Worm (Caenorhabditis elegans) whole organism, L4/young adult: ENCODE data around the gene T23D5.8.

ENCODE experiments used
- W03F9.2 ChIP-seq: fragments of 150-350 bp; optimal IDR thresholded peaks from 2 replicates; lab custom pipeline; 2014; ENCODE audit warnings: missing biosample characterization, missing genetic modification characterization
- dao-5 ChIP-seq: sonication (generic microtip); optimal IDR thresholded peaks from 2 replicates; lab custom pipeline; 2016; ENCODE audit warnings: missing genotype, missing genetic modification characterization, moderate library complexity, missing compliant biosample characterization

DNA sequence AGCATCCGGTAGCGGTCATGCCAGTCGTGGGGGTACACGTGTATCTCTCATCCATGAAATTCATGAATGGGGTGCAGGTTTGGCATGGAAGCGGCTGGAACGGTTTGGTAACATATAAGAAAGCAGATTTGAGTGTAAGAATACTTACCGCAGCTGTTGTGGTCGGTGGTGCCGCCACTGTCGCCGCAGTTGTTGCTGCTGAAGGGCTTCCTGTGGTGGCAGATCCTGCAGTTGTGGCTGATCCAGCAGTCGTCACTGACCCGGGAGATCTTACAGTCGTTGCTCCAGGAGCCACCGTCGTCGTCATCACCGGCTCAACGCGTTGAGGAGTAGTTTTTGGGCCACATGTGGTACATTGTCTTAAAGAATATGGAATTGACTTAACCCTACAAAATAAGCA, 15.2 kb downstream of the T23D5.8 start:
- TF ChIP-seq dao-5 (tag; lab: Kevin White, UChicago) (no peak), W03F9.2 (tag; lab: Kevin White, UChicago) (no peak)
